Fruit fly (Drosophila melanogaster): ENCODE results near the gene Dpck.

Gene Dpck

dm6 chr3R:7075115-7075425 lies 6.9 kb upstream of the Dpck start:
- no peak for TF ChIP-seq Hr3 (GFP tag; optimal IDR thresholded peaks at IDR 0.05)
- TF ChIP-seq CG17912 (GFP tag; optimal IDR thresholded peaks at IDR 0.05): no peak
- TF ChIP-seq kay (GFP tag; optimal IDR thresholded peaks at IDR 0.05): no peak
- no peak for TF ChIP-seq Six4 (GFP tag; optimal IDR thresholded peaks at IDR 0.05)
- TF ChIP-seq CG11723 (GFP tag; optimal IDR thresholded peaks at IDR 0.05): no peak
- no peak for TF ChIP-seq Ets65A (GFP tag)
- peak; percentile 37 for TF ChIP-seq CG12299 (tag; optimal IDR thresholded peaks at IDR 0.05)
- TF ChIP-seq MESR4 (GFP tag; optimal IDR thresholded peaks at IDR 0.05): peak; percentile 2
- no peak for TF ChIP-seq CG14050 (GFP tag; IDR thresholded peaks at IDR 0.05)
- no peak for TF ChIP-seq CG4707 (GFP tag; optimal IDR thresholded peaks at IDR 0.05)
- peak; percentile 28 for TF ChIP-seq Hand (GFP tag; optimal IDR thresholded peaks at IDR 0.05)
- TF ChIP-seq Camta (GFP tag; optimal IDR thresholded peaks at IDR 0.05): no peak
- no peak for TF ChIP-seq peb (GFP tag; IDR thresholded peaks at IDR 0.05)
- no peak for TF ChIP-seq dan (GFP tag; IDR thresholded peaks at IDR 0.05)
- TF ChIP-seq Mad (GFP tag; optimal IDR thresholded peaks at IDR 0.05): no peak
- TF ChIP-seq cg (GFP tag; optimal IDR thresholded peaks at IDR 0.05): peak; percentile 57
- no peak for TF ChIP-seq CG10565 (GFP tag; optimal IDR thresholded peaks at IDR 0.05)
- TF ChIP-seq CG2712 (tag; optimal IDR thresholded peaks at IDR 0.05): no peak
- TF ChIP-seq so (GFP tag; IDR thresholded peaks at IDR 0.05): no peak
- no peak for TF ChIP-seq CG10147 (GFP tag; optimal IDR thresholded peaks at IDR 0.05)
- peak; percentile 14 for TF ChIP-seq da (GFP tag; optimal IDR thresholded peaks at IDR 0.05)
- no peak for TF ChIP-seq lab (GFP tag; optimal IDR thresholded peaks at IDR 0.05)
- TF ChIP-seq CG34224 (GFP tag; IDR thresholded peaks at IDR 0.05; ENCODE audit: partially characterized antibody): no peak
- TF ChIP-seq cato (GFP tag; optimal IDR thresholded peaks at IDR 0.05; ENCODE audit: borderline replicate concordance): no peak
- TF ChIP-seq Nf-YC (tag; optimal IDR thresholded peaks at IDR 0.05): no peak
- TF ChIP-seq zen (tag; optimal IDR thresholded peaks at IDR 0.05): no peak
- no peak for TF ChIP-seq CG14667 (GFP tag; IDR thresholded peaks at IDR 0.05)
- TF ChIP-seq CG12155 (GFP tag; optimal IDR thresholded peaks at IDR 0.05): no peak
- no peak for TF ChIP-seq Ada2b (GFP tag; IDR thresholded peaks at IDR 0.05)
- no peak for TF ChIP-seq br (optimal IDR thresholded peaks at IDR 0.05)
- TF ChIP-seq NC2α (GFP tag; optimal IDR thresholded peaks at IDR 0.05): no peak
- TF ChIP-seq CG3847 (GFP tag; IDR thresholded peaks at IDR 0.05): no peak
- no peak for TF ChIP-seq CG9437 (GFP tag; optimal IDR thresholded peaks at IDR 0.05)
- no peak for TF ChIP-seq CG18599 (GFP tag; optimal IDR thresholded peaks at IDR 0.05)
- TF ChIP-seq Bteb2 (GFP tag; optimal IDR thresholded peaks at IDR 0.05): no peak
- peak; percentile 50 for TF ChIP-seq phol (tag; optimal IDR thresholded peaks at IDR 0.05)
- TF ChIP-seq sens (GFP tag): peak; percentile 52
- TF ChIP-seq vnd (GFP tag; IDR thresholded peaks at IDR 0.05; ENCODE audit: partially characterized antibody): no peak
- no peak for TF ChIP-seq Nf-YA (GFP tag; IDR thresholded peaks at IDR 0.05)
- TF ChIP-seq pita (GFP tag; optimal IDR thresholded peaks at IDR 0.05): no peak
- no peak for TF ChIP-seq CG6813 (GFP tag; optimal IDR thresholded peaks at IDR 0.05)
- TF ChIP-seq CG2202 (tag; optimal IDR thresholded peaks at IDR 0.05): no peak

DNA sequence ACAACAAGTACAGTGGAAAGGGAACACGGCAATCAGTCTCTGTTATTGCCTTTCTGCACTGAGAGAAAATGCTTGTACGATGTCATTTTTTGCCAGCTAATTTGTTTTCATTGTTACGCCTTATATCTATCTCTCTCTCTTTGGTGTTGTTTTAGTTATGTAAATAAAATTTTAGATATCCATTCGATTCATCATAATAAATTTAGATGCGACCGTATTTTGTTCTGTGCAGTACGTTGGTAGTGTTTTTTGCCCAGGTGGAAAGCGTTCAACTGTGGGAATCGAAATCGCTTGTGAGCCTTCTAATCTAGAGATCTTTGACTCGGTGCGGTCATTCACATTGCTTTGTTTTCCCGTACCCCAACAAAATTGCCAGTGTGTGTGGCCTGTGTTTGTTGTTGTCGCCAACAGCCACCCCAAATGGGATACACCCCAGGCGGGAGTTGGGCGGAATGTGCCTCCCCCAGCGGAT lies 6.2 kb upstream of the Dpck start:
- TF ChIP-seq corto (GFP tag; optimal IDR thresholded peaks at IDR 0.05): peak; percentile 92
- no peak for TF ChIP-seq Ravus (GFP tag; IDR thresholded peaks at IDR 0.05)
- TF ChIP-seq CG31441 (GFP tag; IDR thresholded peaks at IDR 0.05): no peak
- no peak for TF ChIP-seq B-H1 (GFP tag; IDR thresholded peaks at IDR 0.05)
- peak; percentile 80 for TF ChIP-seq CG6254 (GFP tag; optimal IDR thresholded peaks at IDR 0.05)
- no peak for TF ChIP-seq CG14441 (GFP tag; IDR thresholded peaks at IDR 0.05)
- peak; percentile 94 for TF ChIP-seq gro (GFP tag; optimal IDR thresholded peaks at IDR 0.05)
- TF ChIP-seq pho (GFP tag; optimal IDR thresholded peaks at IDR 0.05): peak; percentile 89
- no peak for TF ChIP-seq lov (optimal IDR thresholded peaks at IDR 0.05)
- TF ChIP-seq lov (GFP tag; IDR thresholded peaks at IDR 0.05): no peak
- TF ChIP-seq dati (GFP tag; IDR thresholded peaks at IDR 0.05): no peak
- peak; percentile 93 for TF ChIP-seq ind (GFP tag; optimal IDR thresholded peaks at IDR 0.05)
- TF ChIP-seq CG6272 (GFP tag; IDR thresholded peaks at IDR 0.05): peak; percentile 73
- TF ChIP-seq dpn (GFP tag; optimal IDR thresholded peaks at IDR 0.05): peak; percentile 89 to 93

All from whole organism, embryonic.